Worm (Caenorhabditis elegans) whole organism, L3 larva: ENCODE measurements around the gene C40C9.3.

Experiments
- R02D3.7 ChIP-seq: fragments of 150-350 bp; optimal IDR thresholded peaks from 2 replicates; lab custom pipeline; 2014; ENCODE audit warnings: missing biosample characterization, missing genetic modification characterization
- ZK546.5 ChIP-seq: sonication (generic microtip); optimal IDR thresholded peaks from 2 replicates; lab custom pipeline; 2017; ENCODE audit warnings: missing biosample characterization, missing genetic modification characterization
- aly-2 ChIP-seq: fragments of 150-350 bp; optimal IDR thresholded peaks from 2 replicates; lab custom pipeline; 2014; ENCODE audit warnings: missing biosample characterization, missing genetic modification characterization
- ama-1 ChIP-seq: fragments of 150-350 bp; optimal IDR thresholded peaks from 2 replicates; lab custom pipeline; 2018
- ceh-16 ChIP-seq: sonication (generic microtip); optimal IDR thresholded peaks from 2 replicates; lab custom pipeline; 2017; ENCODE audit warnings: missing biosample characterization, missing genetic modification characterization
- ceh-28 ChIP-seq: fragments of 150-350 bp; optimal IDR thresholded peaks from 2 replicates; lab custom pipeline; 2014; ENCODE audit warnings: missing biosample characterization, missing genetic modification reagents, missing genetic modification characterization
- ceh-82 ChIP-seq: fragments of 150-350 bp; optimal IDR thresholded peaks from 2 replicates; lab custom pipeline; 2014; ENCODE audit warnings: missing biosample characterization, missing genetic modification characterization
- ceh-9 ChIP-seq: sonication (generic microtip); optimal IDR thresholded peaks from 2 replicates; lab custom pipeline; 2018; ENCODE audit warnings: missing biosample characterization, missing genetic modification characterization
- daf-12 ChIP-seq: fragments of 150-350 bp; optimal IDR thresholded peaks from 2 replicates; lab custom pipeline; 2014; ENCODE audit warnings: missing biosample characterization, missing genetic modification reagents, missing genetic modification characterization
- egl-27 ChIP-seq: sonication (generic microtip); optimal IDR thresholded peaks from 4 replicates; lab custom pipeline; 2017; ENCODE audit warnings: missing biosample characterization, missing genetic modification reagents, missing genetic modification characterization
- egl-5 ChIP-seq: fragments of 150-350 bp; optimal IDR thresholded peaks from 2 replicates; lab custom pipeline; 2017; ENCODE audit warnings: missing biosample characterization, missing genetic modification reagents, missing genetic modification characterization, inconsistent platforms
- elt-1 ChIP-seq: fragments of 150-350 bp; optimal IDR thresholded peaks from 2 replicates; lab custom pipeline; 2014; ENCODE audit warnings: missing biosample characterization, missing genetic modification characterization
- elt-2 ChIP-seq: sonication (generic microtip); optimal IDR thresholded peaks from 2 replicates; lab custom pipeline; 2016; ENCODE audit warnings: missing genetic modification reagents, mild to moderate bottlenecking, missing genetic modification characterization, missing compliant biosample characterization
- elt-3 ChIP-seq, 3 experiments: fragments of 150-350 bp in 1 of 3; sonication (generic microtip) in 2 of 3; optimal IDR thresholded peaks; 2 replicates in 2 of 3; 4 replicates in 1 of 3; lab custom pipeline; 2014 to 2017; ENCODE audit warnings: missing biosample characterization in 3 of 3, missing genetic modification characterization in 3 of 3
- fkh-10 ChIP-seq: sonication (generic microtip); optimal IDR thresholded peaks from 2 replicates; lab custom pipeline; 2017; ENCODE audit warnings: missing biosample characterization, missing genetic modification reagents, missing genetic modification characterization
- fkh-2 ChIP-seq: fragments of 150-350 bp; optimal IDR thresholded peaks from 2 replicates; lab custom pipeline; 2014; ENCODE audit warnings: missing biosample characterization, missing genetic modification reagents, missing genetic modification characterization
- fos-1 ChIP-seq: fragments of 150-350 bp; optimal IDR thresholded peaks from 2 replicates; lab custom pipeline; 2014; ENCODE audit warnings: missing biosample characterization, missing genetic modification characterization
- hmg-11 ChIP-seq: sonication (generic microtip); optimal IDR thresholded peaks from 2 replicates; lab custom pipeline; 2016; ENCODE audit warnings: missing genetic modification characterization, missing compliant biosample characterization
- jun-1 ChIP-seq: fragments of 150-350 bp; optimal IDR thresholded peaks from 2 replicates; lab custom pipeline; 2014; ENCODE audit warnings: missing biosample characterization, missing genetic modification reagents, missing genetic modification characterization
- lin-15B ChIP-seq: fragments of 150-350 bp; optimal IDR thresholded peaks from 2 replicates; lab custom pipeline; 2014; ENCODE audit warnings: missing biosample characterization, missing genetic modification characterization
- lin-39 ChIP-seq: fragments of 150-350 bp; optimal IDR thresholded peaks from 2 replicates; lab custom pipeline; 2018; ENCODE audit warnings: missing biosample characterization, missing genetic modification reagents, missing genetic modification characterization
- lsy-12 ChIP-seq: sonication (generic microtip); optimal IDR thresholded peaks from 2 replicates; lab custom pipeline; 2016; ENCODE audit warnings: mild to moderate bottlenecking, missing genetic modification characterization, missing compliant biosample characterization
- mdl-1 ChIP-seq: fragments of 150-350 bp; optimal IDR thresholded peaks from 2 replicates; lab custom pipeline; 2014; ENCODE audit warnings: missing biosample characterization, missing genetic modification characterization
- mml-1 ChIP-seq: fragments of 150-350 bp; sonication (generic microtip); optimal IDR thresholded peaks from 3 replicates; lab custom pipeline; 2014; ENCODE audit warnings: missing biosample characterization, missing genetic modification characterization
- nfya-1 ChIP-seq: sonication (generic microtip); optimal IDR thresholded peaks from 2 replicates; lab custom pipeline; 2017; ENCODE audit warnings: missing genetic modification characterization, mild to moderate bottlenecking, missing compliant biosample characterization, antibody characterized with exemption, moderate library complexity; ENCODE audit not compliant: insufficient read depth
- nhr-11 ChIP-seq: fragments of 150-350 bp; optimal IDR thresholded peaks from 2 replicates; lab custom pipeline; 2014; ENCODE audit warnings: missing biosample characterization, missing genetic modification characterization
- nhr-23 ChIP-seq: fragments of 150-350 bp; optimal IDR thresholded peaks from 2 replicates; lab custom pipeline; 2014; ENCODE audit warnings: missing biosample characterization, missing genetic modification reagents, missing genetic modification characterization
- nhr-43 ChIP-seq: sonication (generic microtip); optimal IDR thresholded peaks from 2 replicates; lab custom pipeline; 2016; ENCODE audit warnings: mild to moderate bottlenecking, missing genetic modification characterization, missing compliant biosample characterization; ENCODE audit not compliant: poor library complexity, severe bottlenecking
- nhr-67 ChIP-seq: fragments of 150-350 bp; optimal IDR thresholded peaks from 2 replicates; lab custom pipeline; 2014; ENCODE audit warnings: missing biosample characterization, missing genetic modification characterization
- nhr-76 ChIP-seq: fragments of 150-350 bp; sonication (generic microtip); optimal IDR thresholded peaks from 5 replicates; lab custom pipeline; 2014; ENCODE audit warnings: missing biosample characterization, missing genetic modification characterization
- pha-4 ChIP-seq: fragments of 150-350 bp; optimal IDR thresholded peaks from 2 replicates; lab custom pipeline; 2014; ENCODE audit warnings: missing biosample characterization, missing genetic modification reagents, missing genetic modification characterization
- pqm-1 ChIP-seq: fragments of 150-350 bp; optimal IDR thresholded peaks from 2 replicates; lab custom pipeline; 2017; ENCODE audit warnings: missing biosample characterization, missing genetic modification characterization, inconsistent platforms
- sea-2 ChIP-seq: fragments of 150-350 bp; sonication (generic microtip); optimal IDR thresholded peaks from 4 replicates; lab custom pipeline; 2014; ENCODE audit warnings: missing biosample characterization, missing genetic modification reagents, missing genetic modification characterization
- skn-1 ChIP-seq: fragments of 150-350 bp; optimal IDR thresholded peaks from 2 replicates; lab custom pipeline; 2014; ENCODE audit warnings: missing biosample characterization, missing genetic modification characterization
- snpc-4 ChIP-seq: fragments of 150-350 bp; optimal IDR thresholded peaks from 2 replicates; lab custom pipeline; 2014; ENCODE audit warnings: missing biosample characterization, missing genetic modification characterization
- unc-62 ChIP-seq: fragments of 150-350 bp; sonication (generic microtip); optimal IDR thresholded peaks from 4 replicates; lab custom pipeline; 2014; ENCODE audit warnings: missing biosample characterization, missing genetic modification reagents, missing genetic modification characterization
- zag-1 ChIP-seq: fragments of 150-350 bp; optimal IDR thresholded peaks from 2 replicates; lab custom pipeline; 2014; ENCODE audit warnings: missing biosample characterization, missing genetic modification characterization
- ztf-11 ChIP-seq: fragments of 150-350 bp; optimal IDR thresholded peaks from 2 replicates; lab custom pipeline; 2014; ENCODE audit warnings: missing biosample characterization, missing genetic modification characterization
- ztf-4 ChIP-seq: fragments of 150-350 bp; optimal IDR thresholded peaks from 2 replicates; lab custom pipeline; 2014; ENCODE audit warnings: missing biosample characterization, missing genetic modification characterization

C40C9.3 gene

DNA sequence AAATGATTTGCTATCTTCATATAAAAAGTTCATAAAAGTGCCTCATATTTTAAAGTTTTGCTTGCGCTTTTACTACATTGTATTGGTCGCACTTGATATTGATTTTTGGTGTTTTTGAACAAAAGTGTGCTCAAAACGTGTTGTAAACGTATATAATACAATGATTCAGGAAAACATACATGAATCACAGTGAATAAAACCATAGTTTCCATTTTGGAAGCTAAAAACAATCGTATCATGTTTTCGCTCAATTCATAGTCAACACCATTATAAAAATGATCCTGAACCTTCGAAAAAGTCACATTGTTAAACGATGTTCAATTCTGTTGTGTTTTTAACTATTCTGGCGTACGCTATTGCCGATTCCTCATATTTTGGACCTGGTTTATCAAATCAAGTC is at the start of gene C40C9.3:
TSS of gene C40C9.3 (plus strand) at position 301 of the 400 bp plus-strand sequence.
- TF ChIP-seq fos-1 (tag; lab: Kevin White, UChicago) (no peak), egl-27 (tag; lab: Kevin White, UChicago) (no peak), pha-4 (tag; lab: Kevin White, UChicago) (no peak), zag-1 (no peak), jun-1 (no peak), mdl-1 (tag; lab: Kevin White, UChicago) (no peak), ztf-4 (tag; lab: Kevin White, UChicago) (no peak)
- TF ChIP-seq, all 47 proteins: peak for 0

DNA sequence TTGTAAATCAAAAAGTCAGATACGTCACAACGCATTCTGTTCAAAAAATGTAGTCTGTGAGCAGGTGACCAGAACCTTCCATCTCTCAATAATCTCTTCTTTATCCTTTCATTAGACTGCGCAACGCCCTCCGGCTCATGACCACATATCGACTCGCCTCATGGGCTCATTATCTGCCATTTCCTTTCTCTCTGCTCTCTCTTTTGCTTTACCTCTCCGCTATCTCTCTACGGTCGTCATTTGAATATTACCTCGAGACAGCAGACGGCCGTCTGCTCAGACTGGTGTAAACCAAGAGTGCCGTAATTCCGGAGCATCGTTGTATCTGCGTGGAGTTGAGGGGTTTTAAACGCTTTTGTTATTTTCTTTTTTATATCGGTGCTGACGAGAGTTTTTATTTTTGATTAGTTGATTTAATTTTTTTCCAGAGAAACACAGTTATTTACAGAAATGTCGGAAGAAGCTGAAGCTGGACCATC is 49.3 kb upstream of the C40C9.3 start, which contains the start of gene bra-1:
TSS of gene bra-1 (plus strand) at position 429 of the 479 bp plus-strand sequence.
- TF ChIP-seq pha-4 (tag; lab: Kevin White, UChicago) (peak; percentile 68), lin-15B (tag; lab: Kevin White, UChicago) (peak; percentile 42), fos-1 (tag; lab: Kevin White, UChicago) (no peak), elt-3 (tag; optimal IDR thresholded peaks at IDR 0.05; lab: Kevin White, UChicago) (no peak), fkh-10 (GFP tag; lab: Kevin White, UChicago) (peak; percentile 27), snpc-4 (peak; percentile 27), nhr-11 (tag; lab: Kevin White, UChicago) (peak; percentile 35), nhr-76 (no peak), ceh-9 (tag; lab: Kevin White, UChicago) (no peak), pqm-1 (peak; percentile 38), unc-62 (GFP tag; lab: Kevin White, UChicago) (no peak), fkh-2 (tag; lab: Kevin White, UChicago) (no peak), mml-1 (no peak), egl-5 (tag; lab: Kevin White, UChicago) (no peak), elt-2 (tag; lab: Kevin White, UChicago) (peak; percentile 51), R02D3.7 (tag; lab: Kevin White, UChicago) (no peak), ceh-28 (tag; lab: Kevin White, UChicago) (no peak), ama-1 (lab: Kevin White, UChicago) (no peak), jun-1 (no peak), ztf-11 (tag; lab: Kevin White, UChicago) (no peak), ceh-16 (tag; lab: Kevin White, UChicago) (no peak), nhr-67 (tag; lab: Kevin White, UChicago) (no peak), nfya-1 (tag; lab: Kevin White, UChicago) (peak; percentile 68), sea-2 (no peak), lsy-12 (tag; lab: Kevin White, UChicago) (no peak), hmg-11 (tag; lab: Kevin White, UChicago) (peak; percentile 24), lin-39 (tag; lab: Kevin White, UChicago) (peak; percentile 60)

DNA sequence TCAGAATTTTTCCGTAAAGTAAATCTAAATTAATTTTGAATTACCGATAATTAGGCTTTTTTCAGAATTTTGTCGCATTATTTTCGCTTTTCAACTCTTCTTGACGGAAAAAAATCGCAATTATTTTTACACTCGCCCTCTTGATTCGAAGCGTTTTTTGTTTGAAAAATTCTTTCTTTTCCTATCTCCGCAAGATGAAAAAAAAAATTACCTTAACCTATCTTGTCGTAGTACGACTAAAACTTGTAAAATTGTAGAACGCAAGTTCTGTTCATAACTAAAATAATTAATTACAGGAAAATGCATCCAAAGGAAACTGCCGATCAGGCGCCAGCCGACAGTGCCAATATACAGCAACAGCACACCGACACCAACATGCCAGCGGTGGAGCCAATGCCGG is 47.3 kb upstream of the C40C9.3 start, which contains the start of gene F54B11.7:
TSS of gene F54B11.7 (plus strand) at position 301 of the 400 bp plus-strand sequence.
- TF ChIP-seq nhr-23 (tag; lab: Kevin White, UChicago) (no peak), egl-27 (tag; lab: Kevin White, UChicago) (no peak), elt-2 (tag; lab: Kevin White, UChicago) (no peak)

DNA sequence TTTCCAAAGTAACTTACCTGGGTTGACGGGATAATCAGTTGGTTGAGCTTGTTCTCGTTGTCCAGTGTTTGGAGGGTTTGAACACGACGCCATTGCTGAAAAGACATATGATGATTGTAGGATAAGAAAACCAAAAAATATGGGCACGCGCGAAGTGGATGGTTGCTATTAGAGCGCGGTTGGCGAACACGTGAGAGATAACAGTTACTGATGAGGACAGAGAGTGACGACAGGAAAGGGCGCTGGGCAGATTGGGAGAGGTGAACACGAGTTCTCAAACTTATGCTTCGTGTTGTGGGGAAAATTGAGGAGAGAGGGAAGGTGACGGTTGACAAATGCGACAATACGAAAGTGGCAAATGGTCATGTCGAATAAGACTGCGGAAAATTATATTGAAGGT is 43.6 kb upstream of the C40C9.3 start, which contains the start of gene F54B11.8:
TSS of gene F54B11.8 (minus strand) at position 101 of the 400 bp plus-strand sequence.
- TF ChIP-seq nhr-23 (tag; lab: Kevin White, UChicago) (no peak), mml-1 (no peak), nhr-11 (tag; lab: Kevin White, UChicago) (no peak), pha-4 (tag; lab: Kevin White, UChicago) (no peak), fkh-10 (GFP tag; lab: Kevin White, UChicago) (no peak), daf-12 (tag; lab: Kevin White, UChicago) (no peak), mdl-1 (tag; lab: Kevin White, UChicago) (no peak), nhr-43 (no peak), elt-1 (tag; lab: Kevin White, UChicago) (no peak), aly-2 (tag; lab: Kevin White, UChicago) (no peak), ceh-82 (tag; lab: Kevin White, UChicago) (no peak), nhr-67 (tag; lab: Kevin White, UChicago) (no peak), elt-2 (tag; lab: Kevin White, UChicago) (no peak), snpc-4 (no peak), ZK546.5 (tag; lab: Kevin White, UChicago) (no peak), skn-1 (tag; lab: Kevin White, UChicago) (no peak)
